Worm (Caenorhabditis elegans) whole organism, midembryonic: Measurements from ENCODE around the gene cdh-12.

Source experiments
- T22C8.4 ChIP-seq: fragments of 200-800 bp; sonication (Bioruptor generic); IDR thresholded peaks from 2 replicates; pipeline ENCODE4 v1.3.6; 2022; ENCODE audit warnings: missing genetic modification characterization, missing compliant biosample characterization
- cog-1 ChIP-seq: sonication (generic microtip); optimal IDR thresholded peaks from 2 replicates; lab custom pipeline; 2016; ENCODE audit warnings: missing genetic modification characterization, missing compliant biosample characterization
- flt-1 ChIP-seq: fragments of 200-800 bp; sonication (Bioruptor generic); IDR thresholded peaks from 2 replicates; pipeline ENCODE4 v1.3.6; 2022; ENCODE audit warnings: missing genetic modification characterization, missing compliant biosample characterization
- klf-2 ChIP-seq: fragments of 200-800 bp; sonication (Bioruptor generic); conservative IDR thresholded peaks from 2 replicates; pipeline ENCODE4 v1.3.6; 2022; ENCODE audit warnings: missing genetic modification reagents, missing genetic modification characterization, missing compliant biosample characterization
- med-1 ChIP-seq: sonication (generic microtip); optimal IDR thresholded peaks from 2 replicates; lab custom pipeline; 2017; ENCODE audit warnings: missing genetic modification characterization, mild to moderate bottlenecking, missing compliant biosample characterization, antibody characterized with exemption, missing genetic modification reagents; ENCODE audit not compliant: insufficient read depth
- ref-1 ChIP-seq: fragments of 200-800 bp; sonication (Bioruptor generic); conservative IDR thresholded peaks from 2 replicates; pipeline ENCODE4 v1.3.6; 2022; ENCODE audit warnings: missing genetic modification reagents, missing genetic modification characterization, missing compliant biosample characterization
- tab-1 ChIP-seq: fragments of 200-800 bp; sonication (Bioruptor generic); IDR thresholded peaks from 2 replicates; pipeline ENCODE4 v1.3.6; 2022; ENCODE audit warnings: missing genetic modification characterization, missing compliant biosample characterization
- ztf-23 ChIP-seq: fragments of 200-800 bp; sonication (Bioruptor generic); IDR thresholded peaks from 2 replicates; pipeline ENCODE4 v1.3.6; 2022; ENCODE audit warnings: missing genetic modification reagents, missing genetic modification characterization, missing compliant biosample characterization
- ztf-29 ChIP-seq: fragments of 200-800 bp; sonication (Bioruptor generic); IDR thresholded peaks from 2 replicates; pipeline ENCODE4 v1.3.6; 2022; ENCODE audit warnings: missing genetic modification reagents, missing genetic modification characterization, missing compliant biosample characterization

The cdh-12 gene

ce11 chrIII:1210638-1211037, 58.8 kb downstream of the cdh-12 start:
- no peak for TF ChIP-seq med-1 (GFP tag; lab: Kevin White, UChicago)
- peak; percentile 61 for TF ChIP-seq T22C8.4
- TF ChIP-seq ref-1: no peak

- TF ChIP-seq ztf-29 (no peak), klf-2 (0 out of 2 replicates have a peak, but pooled peaks have one; percentile 43), ref-1 (no peak)
Measured at ce11 chrIII:1214121-1214673, 62.4 kb downstream of the cdh-12 start.

ce11 chrIII:1214680-1215079, 62.8 kb downstream of the cdh-12 start, which contains the start of gene Y119D3B.21:
Y119D3B.21 (plus strand) TSS chrIII:1215000.
- no peak for TF ChIP-seq ztf-29
- no peak for TF ChIP-seq med-1 (GFP tag; lab: Kevin White, UChicago)
- TF ChIP-seq tab-1 (GFP tag; lab: Robert Waterston, UW): no peak

- TF ChIP-seq cog-1 (tag; lab: Kevin White, UChicago) (no peak), T22C8.4 (peak; percentile 56)
Measured at ce11 chrIII:1216096-1216495, 64.3 kb downstream of the cdh-12 start.

ce11 chrIII:1218221-1218620, 66.4 kb downstream of the cdh-12 start:
- TF ChIP-seq klf-2 (0 out of 2 replicates have a peak, but pooled peaks have one; percentile 26), flt-1 (GFP tag; lab: Robert Waterston, UW) (peak; percentile 75; the same call in 1 of the 2 replicates), med-1 (GFP tag; lab: Kevin White, UChicago) (no peak), ztf-29 (peak; percentile 72; the same call in 1 of the 2 replicates), tab-1 (GFP tag; lab: Robert Waterston, UW) (peak; percentile 83; the same call in 1 of the 2 replicates), ref-1 (peak; percentile 32; the same call in 1 of the 2 replicates), cog-1 (tag; lab: Kevin White, UChicago) (no peak), ztf-23 (GFP tag; lab: Robert Waterston, UW) (peak; percentile 60), T22C8.4 (no peak)

ce11 chrIII:1218998-1219397, 67.2 kb downstream of the cdh-12 start:
- no peak for TF ChIP-seq klf-2
- no peak for TF ChIP-seq T22C8.4
- no peak for TF ChIP-seq med-1 (GFP tag; lab: Kevin White, UChicago)
- TF ChIP-seq flt-1 (GFP tag; lab: Robert Waterston, UW): no peak
- no peak for TF ChIP-seq cog-1 (tag; lab: Kevin White, UChicago)
- TF ChIP-seq ztf-23 (GFP tag; lab: Robert Waterston, UW): no peak
- no peak for TF ChIP-seq ztf-29
- TF ChIP-seq tab-1 (GFP tag; lab: Robert Waterston, UW): no peak
- TF ChIP-seq ref-1: no peak

- no peak for TF ChIP-seq tab-1 (GFP tag; lab: Robert Waterston, UW)
- TF ChIP-seq ztf-29: no peak
- TF ChIP-seq ref-1: no peak
- no peak for TF ChIP-seq klf-2
- no peak for TF ChIP-seq T22C8.4
- TF ChIP-seq ztf-23 (GFP tag; lab: Robert Waterston, UW): no peak
- TF ChIP-seq med-1 (GFP tag; lab: Kevin White, UChicago): no peak
- no peak for TF ChIP-seq cog-1 (tag; lab: Kevin White, UChicago)
- no peak for TF ChIP-seq flt-1 (GFP tag; lab: Robert Waterston, UW)
Measured at ce11 chrIII:1220012-1220411, 68.2 kb downstream of the cdh-12 start.

DNA sequence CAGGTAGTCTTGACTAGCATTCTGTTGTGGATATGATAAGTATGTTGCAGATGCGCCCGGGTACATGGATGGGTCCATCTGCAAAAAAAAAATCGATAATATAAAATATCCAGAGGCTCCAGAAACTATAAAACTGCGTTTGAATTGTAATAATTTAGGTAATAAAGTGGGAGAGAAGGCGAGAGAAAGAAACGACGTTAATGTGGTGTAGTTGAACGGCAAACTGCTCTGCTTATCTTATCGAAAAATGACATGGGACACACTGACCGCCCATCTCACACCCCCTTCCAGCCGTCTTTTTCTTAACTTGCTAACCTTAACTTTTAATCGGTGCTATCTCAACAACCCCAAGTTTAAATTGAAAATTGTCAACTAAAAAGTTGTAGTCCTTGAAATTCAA, 70.2 kb downstream of the cdh-12 start:
- TF ChIP-seq flt-1 (GFP tag; lab: Robert Waterston, UW) (no peak), cog-1 (tag; lab: Kevin White, UChicago) (no peak), T22C8.4 (0 out of 2 replicates have a peak, but pooled peaks have one; percentile 45)

- TF ChIP-seq ztf-29: no peak
- TF ChIP-seq T22C8.4: no peak
- TF ChIP-seq flt-1 (GFP tag; lab: Robert Waterston, UW): no peak
- no peak for TF ChIP-seq cog-1 (tag; lab: Kevin White, UChicago)
- no peak for TF ChIP-seq ref-1
- no peak for TF ChIP-seq klf-2
- TF ChIP-seq ztf-23 (GFP tag; lab: Robert Waterston, UW): no peak
- no peak for TF ChIP-seq tab-1 (GFP tag; lab: Robert Waterston, UW)
- TF ChIP-seq med-1 (GFP tag; lab: Kevin White, UChicago): no peak
Measured at ce11 chrIII:1223319-1224093, 71.7 kb downstream of the cdh-12 start.

ce11 chrIII:1225116-1225515, 73.3 kb downstream of the cdh-12 start:
- no peak for TF ChIP-seq ztf-29
- TF ChIP-seq T22C8.4: no peak
- TF ChIP-seq flt-1 (GFP tag; lab: Robert Waterston, UW): no peak
- TF ChIP-seq cog-1 (tag; lab: Kevin White, UChicago): no peak
- TF ChIP-seq klf-2: no peak
- no peak for TF ChIP-seq ztf-23 (GFP tag; lab: Robert Waterston, UW)
- no peak for TF ChIP-seq ref-1
- TF ChIP-seq tab-1 (GFP tag; lab: Robert Waterston, UW): no peak
- TF ChIP-seq med-1 (GFP tag; lab: Kevin White, UChicago): no peak

DNA sequence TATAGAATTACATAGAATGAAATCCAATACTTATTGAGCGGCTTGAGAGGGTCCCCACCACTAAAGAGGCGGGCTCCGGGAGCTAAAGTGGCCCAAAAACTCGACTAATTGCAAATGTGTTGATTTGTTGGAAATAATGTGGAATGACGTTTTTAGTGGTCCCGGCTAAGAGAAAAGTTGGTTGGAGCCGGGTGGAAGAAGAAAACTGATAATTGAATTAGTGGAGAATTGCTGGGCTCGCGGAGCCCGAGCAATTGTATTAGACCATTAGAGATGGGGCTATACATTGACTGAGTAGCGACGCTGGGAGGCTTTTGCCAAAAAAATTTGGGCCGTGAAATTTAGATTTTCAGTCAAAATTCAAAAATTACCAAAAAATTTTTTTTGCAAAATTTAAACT, 73.8 kb downstream of the cdh-12 start:
- TF ChIP-seq klf-2 (no peak), flt-1 (GFP tag; lab: Robert Waterston, UW) (0 out of 2 replicates have a peak, but pooled peaks have one; percentile 19)
